Worm (Caenorhabditis elegans) whole organism, midembryonic: ENCODE measurements around the gene frpr-7.

Source experiments
- cog-1 ChIP-seq: sonication (generic microtip); optimal IDR thresholded peaks from 2 replicates; lab custom pipeline; 2016; ENCODE audit warnings: missing genetic modification characterization, missing compliant biosample characterization
- flt-1 ChIP-seq: fragments of 200-800 bp; sonication (Bioruptor generic); IDR thresholded peaks from 2 replicates; pipeline ENCODE4 v1.3.6; 2022; ENCODE audit warnings: missing genetic modification characterization, missing compliant biosample characterization
- klf-2 ChIP-seq: fragments of 200-800 bp; sonication (Bioruptor generic); conservative IDR thresholded peaks from 2 replicates; pipeline ENCODE4 v1.3.6; 2022; ENCODE audit warnings: missing genetic modification reagents, missing genetic modification characterization, missing compliant biosample characterization
- med-1 ChIP-seq: sonication (generic microtip); optimal IDR thresholded peaks from 2 replicates; lab custom pipeline; 2017; ENCODE audit warnings: missing genetic modification characterization, mild to moderate bottlenecking, missing compliant biosample characterization, antibody characterized with exemption, missing genetic modification reagents; ENCODE audit not compliant: insufficient read depth
- ref-1 ChIP-seq: fragments of 200-800 bp; sonication (Bioruptor generic); conservative IDR thresholded peaks from 2 replicates; pipeline ENCODE4 v1.3.6; 2022; ENCODE audit warnings: missing genetic modification reagents, missing genetic modification characterization, missing compliant biosample characterization
- tab-1 ChIP-seq: fragments of 200-800 bp; sonication (Bioruptor generic); IDR thresholded peaks from 2 replicates; pipeline ENCODE4 v1.3.6; 2022; ENCODE audit warnings: missing genetic modification characterization, missing compliant biosample characterization
- ztf-23 ChIP-seq: fragments of 200-800 bp; sonication (Bioruptor generic); IDR thresholded peaks from 2 replicates; pipeline ENCODE4 v1.3.6; 2022; ENCODE audit warnings: missing genetic modification reagents, missing genetic modification characterization, missing compliant biosample characterization

DNA sequence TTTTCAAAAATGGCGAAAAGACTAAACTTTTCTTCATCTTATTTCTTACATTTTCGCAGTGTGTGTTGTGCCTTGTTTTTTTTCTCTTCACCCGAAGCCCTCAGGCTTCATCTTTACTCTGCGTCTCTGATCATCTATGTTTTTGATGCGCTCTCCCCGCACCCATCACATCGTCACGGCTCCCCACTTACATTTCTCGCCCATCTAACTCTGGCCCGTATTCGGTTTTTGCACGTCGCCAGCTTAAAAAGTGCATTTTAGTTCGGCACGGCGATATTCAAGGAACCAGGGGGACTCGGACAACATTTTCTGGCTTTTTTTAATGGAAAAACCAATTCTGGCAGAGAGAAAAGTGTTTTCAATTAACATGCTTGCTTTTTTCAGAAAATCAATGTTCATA, 47.7 kb upstream of the frpr-7 start:
- TF ChIP-seq klf-2 (GFP tag; lab: Robert Waterston, UW) = no peak
- no peak for TF ChIP-seq flt-1
- no peak for TF ChIP-seq ref-1 (GFP tag; lab: Robert Waterston, UW)
- TF ChIP-seq ztf-23 (GFP tag; lab: Robert Waterston, UW) = no peak
- TF ChIP-seq med-1 (GFP tag; lab: Kevin White, UChicago) = no peak
- no peak for TF ChIP-seq tab-1 (GFP tag; lab: Robert Waterston, UW)
- no peak for TF ChIP-seq cog-1 (tag; lab: Kevin White, UChicago)
